Worm (Caenorhabditis elegans): ENCODE results near the gene msp-76.

ce11 chrIV:9657753-9658152, 31.1 kb upstream of the msp-76 start, which contains the start of gene acc-1:
- no peak for TF ChIP-seq unc-86 (tag; optimal IDR thresholded peaks at IDR 0.05)
- no peak for TF ChIP-seq nhr-237 (tag; optimal IDR thresholded peaks at IDR 0.05)
- no peak for TF ChIP-seq ztf-4 (tag; optimal IDR thresholded peaks at IDR 0.05)
- TF ChIP-seq Y116A8C.19 (tag; optimal IDR thresholded peaks at IDR 0.05; ENCODE audit: borderline replicate concordance) = no peak
- no peak for TF ChIP-seq zag-1 (tag; optimal IDR thresholded peaks at IDR 0.05)
- no peak for TF ChIP-seq nhr-11 (tag; optimal IDR thresholded peaks at IDR 0.05)
- no peak for TF ChIP-seq nhr-28 (tag; optimal IDR thresholded peaks at IDR 0.05)
